Fruit fly (Drosophila melanogaster): Measurements from ENCODE around the gene btsz.

Gene btsz

DNA sequence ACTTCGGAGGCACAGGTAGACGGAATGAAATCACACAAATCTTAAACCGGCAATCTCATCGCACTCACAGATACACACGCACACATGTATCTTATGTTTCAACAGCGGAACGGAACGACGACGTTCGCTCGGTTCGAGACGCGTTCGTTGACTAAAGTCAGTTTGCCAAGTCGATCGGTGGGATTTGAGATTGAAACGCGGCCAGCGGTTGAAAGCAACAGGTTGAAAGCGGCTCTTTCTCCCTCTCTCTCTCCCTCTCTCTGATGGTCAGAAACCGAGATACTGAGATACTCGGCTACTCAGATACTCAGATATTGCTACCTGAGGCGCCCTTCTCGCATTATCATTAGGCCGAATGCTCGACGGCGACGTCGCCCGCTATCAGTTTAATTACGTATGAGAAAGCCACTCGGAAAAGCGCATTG lies 21.5 kb downstream of the btsz start (continued):
- TF ChIP-seq CG3995 (GFP tag; optimal IDR thresholded peaks at IDR 0.05) (peak; percentile 31), wor (GFP tag; IDR thresholded peaks at IDR 0.05) (no peak), fd3F (GFP tag; optimal IDR thresholded peaks at IDR 0.05) (no peak), ci (GFP tag; IDR thresholded peaks at IDR 0.05) (peak; percentile 89), fd64A (GFP tag; optimal IDR thresholded peaks at IDR 0.05) (peak; percentile 44), Camta (GFP tag; optimal IDR thresholded peaks at IDR 0.05) (peak; percentile 32), sd (tag; optimal IDR thresholded peaks at IDR 0.05) (peak; percentile 26), Bgb (GFP tag; IDR thresholded peaks at IDR 0.05; ENCODE audit: partially characterized antibody) (peak; percentile 22; the same call in 1 of the 2 replicates), Opbp (GFP tag; IDR thresholded peaks at IDR 0.05; ENCODE audit: partially characterized antibody) (peak; percentile 41; the same call in 2 of the 3 replicates), CG15479 (GFP tag; optimal IDR thresholded peaks at IDR 0.05) (peak; percentile 57), hkb (optimal IDR thresholded peaks at IDR 0.05) (no peak), hkb (GFP tag; IDR thresholded peaks at IDR 0.05) (peak; percentile 70; the same call in 1 of the 2 replicates), CG2120 (GFP tag; optimal IDR thresholded peaks at IDR 0.05) (peak; percentile 49), CG16815 (GFP tag; optimal IDR thresholded peaks at IDR 0.05) (no peak), HHEX (GFP tag; optimal IDR thresholded peaks at IDR 0.05) (peak; percentile 51), Adf1 (GFP tag; IDR thresholded peaks at IDR 0.05) (peak; percentile 69; the same call in 1 of the 2 replicates), CG6689 (GFP tag; IDR thresholded peaks at IDR 0.05) (no peak), HLH54F (GFP tag; optimal IDR thresholded peaks at IDR 0.05) (no peak), wek (GFP tag; optimal IDR thresholded peaks at IDR 0.05) (peak; percentile 59), BtbVII (GFP tag; optimal IDR thresholded peaks at IDR 0.05) (peak; percentile 84), PHDP (tag; optimal IDR thresholded peaks at IDR 0.05) (peak; percentile 63), pros (GFP tag; optimal IDR thresholded peaks at IDR 0.05) (peak; percentile 51), CG15514 (GFP tag; optimal IDR thresholded peaks at IDR 0.05) (peak; percentile 68), CG14667 (GFP tag; IDR thresholded peaks at IDR 0.05) (no peak), amos (GFP tag; IDR thresholded peaks at IDR 0.05; ENCODE audit: partially characterized antibody) (peak; percentile 25; the same call in 1 of the 2 replicates), twi (tag; optimal IDR thresholded peaks at IDR 0.05) (no peak), Spps (tag; optimal IDR thresholded peaks at IDR 0.05) (peak; percentile 10), CG2116 (GFP tag; optimal IDR thresholded peaks at IDR 0.05) (peak; percentile 35), mirr (GFP tag; optimal IDR thresholded peaks at IDR 0.05) (peak; percentile 88), CG12219 (GFP tag; optimal IDR thresholded peaks at IDR 0.05) (peak; percentile 67), CG14965 (GFP tag; optimal IDR thresholded peaks at IDR 0.05; ENCODE audit: borderline replicate concordance) (no peak), CG17385 (GFP tag; optimal IDR thresholded peaks at IDR 0.05) (peak; percentile 68), CG9932 (GFP tag; IDR thresholded peaks at IDR 0.05) (peak; percentile 54), CG2199 (GFP tag; IDR thresholded peaks at IDR 0.05) (peak; percentile 92; the same call in 1 of the 3 replicates), grn (GFP tag; optimal IDR thresholded peaks at IDR 0.05) (peak; percentile 99), pho (GFP tag; optimal IDR thresholded peaks at IDR 0.05) (peak; percentile 24), dpn (GFP tag; optimal IDR thresholded peaks at IDR 0.05) (peak; percentile 19 to 36), Med (GFP tag) (peak; percentile 91), CG1529 (GFP tag; optimal IDR thresholded peaks at IDR 0.05) (peak; percentile 10), CG11093 (GFP tag; IDR thresholded peaks at IDR 0.05) (no peak), zen2 (GFP tag; IDR thresholded peaks at IDR 0.05; ENCODE audit: partially characterized antibody) (peak; percentile 29; the same call in 1 of the 3 replicates), kah (GFP tag; optimal IDR thresholded peaks at IDR 0.05) (peak; percentile 41), CG13123 (GFP tag; optimal IDR thresholded peaks at IDR 0.05) (no peak), nau (GFP tag; optimal IDR thresholded peaks at IDR 0.05) (peak; percentile 24), Hr39 (optimal IDR thresholded peaks at IDR 0.05) (no peak), pita (GFP tag; optimal IDR thresholded peaks at IDR 0.05) (no peak), fd102C (GFP tag; optimal IDR thresholded peaks at IDR 0.05) (no peak), odd (GFP tag; optimal IDR thresholded peaks at IDR 0.05) (peak; percentile 82), CG2875 (GFP tag; optimal IDR thresholded peaks at IDR 0.05) (no peak), CG6254 (GFP tag; optimal IDR thresholded peaks at IDR 0.05) (peak; percentile 51)
